Worm (Caenorhabditis elegans): ENCODE results near the gene lon-2.

The lon-2 gene

DNA sequence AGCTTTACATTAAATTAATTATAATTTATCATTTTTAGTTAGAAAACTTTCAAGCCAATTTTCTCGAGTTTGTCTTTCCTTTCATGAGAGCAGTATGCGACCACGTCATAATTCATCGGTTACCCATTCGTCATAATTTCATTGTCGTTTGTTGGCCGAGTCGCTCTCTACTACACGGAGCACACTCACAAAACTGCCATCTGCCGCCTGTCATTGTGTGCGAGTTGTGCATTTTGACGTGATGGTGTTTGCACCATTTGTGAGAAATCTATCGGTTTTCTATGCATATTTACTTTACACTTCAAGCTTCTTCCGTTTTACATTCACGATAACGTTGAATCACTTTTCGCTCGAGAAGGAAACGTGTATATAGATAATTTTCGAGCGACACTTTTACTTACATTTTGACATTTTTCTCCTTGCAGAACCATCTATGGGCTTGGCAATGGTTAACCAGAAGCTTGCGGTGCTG, 42.1 kb downstream of the lon-2 start, which contains the start of gene dhhc-10 (continued):
- TF ChIP-seq hpl-2 (GFP tag; optimal IDR thresholded peaks at IDR 0.05) (no peak), vab-15 (tag; optimal IDR thresholded peaks at IDR 0.05) (no peak), ztf-4 (tag; optimal IDR thresholded peaks at IDR 0.05) (no peak), nhr-20 (tag; optimal IDR thresholded peaks at IDR 0.05) (peak; percentile 53), ces-1 (GFP tag; optimal IDR thresholded peaks at IDR 0.05) (no peak), elt-2 (tag; optimal IDR thresholded peaks at IDR 0.05) (peak; percentile 91), tbx-2 (tag; optimal IDR thresholded peaks at IDR 0.05) (peak; percentile 52), snu-23 (GFP tag; optimal IDR thresholded peaks at IDR 0.05) (peak; percentile 53), nhr-237 (tag; optimal IDR thresholded peaks at IDR 0.05) (no peak), irx-1 (tag; optimal IDR thresholded peaks at IDR 0.05) (peak; percentile 36), C34B4.2 (tag; optimal IDR thresholded peaks at IDR 0.05) (no peak), lin-35 (GFP tag; optimal IDR thresholded peaks at IDR 0.05) (peak; percentile 21 to 60), dpl-1 (GFP tag; optimal IDR thresholded peaks at IDR 0.05) (peak in 2 of 3 experiments; percentile 27 to 28), nhr-77 (tag; optimal IDR thresholded peaks at IDR 0.05) (peak; percentile 7), ceh-82 (tag; optimal IDR thresholded peaks at IDR 0.05) (peak in 1 of 3 experiments; percentile 40), sptf-1 (tag; optimal IDR thresholded peaks at IDR 0.05) (no peak), mep-1 (tag; optimal IDR thresholded peaks at IDR 0.05) (peak; percentile 65), nhr-76 (tag; optimal IDR thresholded peaks at IDR 0.05) (no peak), ama-1 (optimal IDR thresholded peaks at IDR 0.05) (no peak), aha-1 (tag; optimal IDR thresholded peaks at IDR 0.05) (no peak), ceh-90 (tag; optimal IDR thresholded peaks at IDR 0.05) (no peak), nhr-47 (tag; optimal IDR thresholded peaks at IDR 0.05) (peak; percentile 53), xbp-1 (tag; optimal IDR thresholded peaks at IDR 0.05) (peak; percentile 72), lin-15B (tag; optimal IDR thresholded peaks at IDR 0.05) (no peak), nhr-90 (tag; optimal IDR thresholded peaks at IDR 0.05; ENCODE audit: poor library complexity) (no peak), zip-4 (GFP tag; optimal IDR thresholded peaks at IDR 0.05) (no peak), dsc-1 (tag; optimal IDR thresholded peaks at IDR 0.05) (peak; percentile 22), zag-1 (tag; optimal IDR thresholded peaks at IDR 0.05) (no peak), C16A3.4 (tag; optimal IDR thresholded peaks at IDR 0.05) (peak; percentile 34), ceh-8 (GFP tag; optimal IDR thresholded peaks at IDR 0.05) (peak; percentile 31), C04F5.9 (tag; optimal IDR thresholded peaks at IDR 0.05) (no peak), ceh-88 (GFP tag; IDR thresholded peaks at IDR 0.05) (no peak), F16B12.6 (tag; optimal IDR thresholded peaks at IDR 0.05) (peak; percentile 90), alr-1 (tag; optimal IDR thresholded peaks at IDR 0.05; ENCODE audit: borderline replicate concordance) (no peak), unc-130 (tag; optimal IDR thresholded peaks at IDR 0.05) (peak; percentile 22), jun-1 (tag; optimal IDR thresholded peaks at IDR 0.05) (peak; percentile 52), fkh-4 (tag; optimal IDR thresholded peaks at IDR 0.05; ENCODE audit: borderline replicate concordance) (no peak)

DNA sequence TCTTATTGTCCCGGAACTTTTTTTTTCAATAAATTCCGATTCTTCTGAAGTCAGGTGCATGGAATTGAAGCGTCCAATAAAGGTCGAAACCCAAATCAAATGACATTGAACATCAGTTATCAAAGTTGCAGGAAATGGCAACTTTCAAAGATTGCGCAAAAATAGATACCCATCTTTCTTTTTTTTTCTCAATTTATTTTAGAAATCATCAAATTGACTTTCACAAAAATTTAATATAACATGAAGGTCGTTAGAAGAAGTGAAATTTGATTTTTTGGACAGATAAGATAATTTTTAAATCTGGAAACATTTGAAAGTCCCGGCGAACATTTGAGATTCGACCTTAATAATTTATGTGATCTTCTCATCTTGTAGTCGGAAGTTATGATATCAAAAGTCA, 43.2 kb downstream of the lon-2 start:
- TF ChIP-seq lin-14 (GFP tag; optimal IDR thresholded peaks at IDR 0.05) (peak; percentile 56), elt-3 (tag; optimal IDR thresholded peaks at IDR 0.05) (peak in 1 of 6 experiments; percentile 23), nhr-71 (tag; optimal IDR thresholded peaks at IDR 0.05) (peak; percentile 33), nhr-20 (tag; optimal IDR thresholded peaks at IDR 0.05) (peak; percentile 34), ztf-11 (tag; optimal IDR thresholded peaks at IDR 0.05) (no peak)

DNA sequence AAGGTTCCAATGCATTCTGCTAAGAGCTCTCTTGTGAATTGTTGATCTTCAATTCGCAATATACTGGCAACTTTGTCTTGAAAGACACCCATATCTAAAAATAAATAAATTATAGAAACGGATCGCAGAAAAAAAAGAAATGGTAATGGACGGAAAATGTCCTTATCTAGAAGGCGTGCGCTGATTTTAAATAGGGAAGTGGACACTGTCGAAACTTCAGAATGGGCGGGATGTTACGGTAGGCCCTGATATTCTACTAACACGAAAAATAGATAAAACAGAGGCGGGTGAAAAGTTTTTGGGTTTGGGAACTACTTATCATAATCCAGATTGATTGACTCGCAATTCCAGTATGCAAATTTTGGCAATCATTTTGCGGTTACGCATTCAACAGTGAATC, 44.0 kb downstream of the lon-2 start, which contains the start of gene aqp-8:
Gene aqp-8 (minus strand): TSS at position 101 of the 400 bp plus-strand sequence.
- TF ChIP-seq ztf-11 (tag; optimal IDR thresholded peaks at IDR 0.05), result no peak
- TF ChIP-seq egl-27 (tag; optimal IDR thresholded peaks at IDR 0.05), result no peak

Measured in whole organism, L1 larva.